Worm (Caenorhabditis elegans) whole organism, L3 larva: Measurements from ENCODE around the gene Y67D8B.1.
"Not testable (repeated sequence)": the region's sequence is repeated elsewhere in the genome, so short reads cannot be mapped to it uniquely, and the experiment has no call there.

Experiments
- ZK546.5 ChIP-seq: sonication (generic microtip); optimal IDR thresholded peaks from 2 replicates; lab custom pipeline; 2017; ENCODE audit warnings: missing biosample characterization, missing genetic modification characterization
- aly-2 ChIP-seq: fragments of 150-350 bp; optimal IDR thresholded peaks from 2 replicates; lab custom pipeline; 2014; ENCODE audit warnings: missing biosample characterization, missing genetic modification characterization
- ceh-16 ChIP-seq: sonication (generic microtip); optimal IDR thresholded peaks from 2 replicates; lab custom pipeline; 2017; ENCODE audit warnings: missing biosample characterization, missing genetic modification characterization
- ceh-28 ChIP-seq: fragments of 150-350 bp; optimal IDR thresholded peaks from 2 replicates; lab custom pipeline; 2014; ENCODE audit warnings: missing biosample characterization, missing genetic modification reagents, missing genetic modification characterization
- ceh-82 ChIP-seq: fragments of 150-350 bp; optimal IDR thresholded peaks from 2 replicates; lab custom pipeline; 2014; ENCODE audit warnings: missing biosample characterization, missing genetic modification characterization
- ceh-9 ChIP-seq: sonication (generic microtip); optimal IDR thresholded peaks from 2 replicates; lab custom pipeline; 2018; ENCODE audit warnings: missing biosample characterization, missing genetic modification characterization
- daf-12 ChIP-seq: fragments of 150-350 bp; optimal IDR thresholded peaks from 2 replicates; lab custom pipeline; 2014; ENCODE audit warnings: missing biosample characterization, missing genetic modification reagents, missing genetic modification characterization
- egl-5 ChIP-seq: fragments of 150-350 bp; optimal IDR thresholded peaks from 2 replicates; lab custom pipeline; 2017; ENCODE audit warnings: missing biosample characterization, missing genetic modification reagents, missing genetic modification characterization, inconsistent platforms
- elt-1 ChIP-seq: fragments of 150-350 bp; optimal IDR thresholded peaks from 2 replicates; lab custom pipeline; 2014; ENCODE audit warnings: missing biosample characterization, missing genetic modification characterization
- elt-2 ChIP-seq: sonication (generic microtip); optimal IDR thresholded peaks from 2 replicates; lab custom pipeline; 2016; ENCODE audit warnings: missing genetic modification reagents, mild to moderate bottlenecking, missing genetic modification characterization, missing compliant biosample characterization
- elt-3 ChIP-seq, 3 experiments: fragments of 150-350 bp in 1 of 3; sonication (generic microtip) in 2 of 3; optimal IDR thresholded peaks; 2 replicates in 2 of 3; 4 replicates in 1 of 3; lab custom pipeline; 2014 to 2017; ENCODE audit warnings: missing biosample characterization in 3 of 3, missing genetic modification characterization in 3 of 3
- eor-1 ChIP-seq, 2 experiments: fragments of 150-350 bp; optimal IDR thresholded peaks; 2 replicates each; lab custom pipeline; 2014 to 2018; ENCODE audit warnings: missing biosample characterization in 2 of 2, missing genetic modification characterization in 2 of 2
- fkh-2 ChIP-seq: fragments of 150-350 bp; optimal IDR thresholded peaks from 2 replicates; lab custom pipeline; 2014; ENCODE audit warnings: missing biosample characterization, missing genetic modification reagents, missing genetic modification characterization
- hmg-11 ChIP-seq: sonication (generic microtip); optimal IDR thresholded peaks from 2 replicates; lab custom pipeline; 2016; ENCODE audit warnings: missing genetic modification characterization, missing compliant biosample characterization
- jun-1 ChIP-seq: fragments of 150-350 bp; optimal IDR thresholded peaks from 2 replicates; lab custom pipeline; 2014; ENCODE audit warnings: missing biosample characterization, missing genetic modification reagents, missing genetic modification characterization
- lin-15B ChIP-seq: fragments of 150-350 bp; optimal IDR thresholded peaks from 2 replicates; lab custom pipeline; 2014; ENCODE audit warnings: missing biosample characterization, missing genetic modification characterization
- lin-39 ChIP-seq: fragments of 150-350 bp; optimal IDR thresholded peaks from 2 replicates; lab custom pipeline; 2018; ENCODE audit warnings: missing biosample characterization, missing genetic modification reagents, missing genetic modification characterization
- lsy-12 ChIP-seq: sonication (generic microtip); optimal IDR thresholded peaks from 2 replicates; lab custom pipeline; 2016; ENCODE audit warnings: mild to moderate bottlenecking, missing genetic modification characterization, missing compliant biosample characterization
- mdl-1 ChIP-seq: fragments of 150-350 bp; optimal IDR thresholded peaks from 2 replicates; lab custom pipeline; 2014; ENCODE audit warnings: missing biosample characterization, missing genetic modification characterization
- nfya-1 ChIP-seq: sonication (generic microtip); optimal IDR thresholded peaks from 2 replicates; lab custom pipeline; 2017; ENCODE audit warnings: missing genetic modification characterization, mild to moderate bottlenecking, missing compliant biosample characterization, antibody characterized with exemption, moderate library complexity; ENCODE audit not compliant: insufficient read depth
- nhr-11 ChIP-seq: fragments of 150-350 bp; optimal IDR thresholded peaks from 2 replicates; lab custom pipeline; 2014; ENCODE audit warnings: missing biosample characterization, missing genetic modification characterization
- nhr-23 ChIP-seq: fragments of 150-350 bp; optimal IDR thresholded peaks from 2 replicates; lab custom pipeline; 2014; ENCODE audit warnings: missing biosample characterization, missing genetic modification reagents, missing genetic modification characterization
- nhr-237 ChIP-seq: fragments of 150-350 bp; optimal IDR thresholded peaks from 2 replicates; lab custom pipeline; 2014; ENCODE audit warnings: missing biosample characterization, missing genetic modification characterization
- nhr-25 ChIP-seq: sonication (generic microtip); optimal IDR thresholded peaks from 2 replicates; lab custom pipeline; 2017; ENCODE audit warnings: missing biosample characterization, missing genetic modification characterization
- nhr-28 ChIP-seq: fragments of 150-350 bp; optimal IDR thresholded peaks from 2 replicates; lab custom pipeline; 2014; ENCODE audit warnings: missing biosample characterization, missing genetic modification characterization
- nhr-43 ChIP-seq: sonication (generic microtip); optimal IDR thresholded peaks from 2 replicates; lab custom pipeline; 2016; ENCODE audit warnings: mild to moderate bottlenecking, missing genetic modification characterization, missing compliant biosample characterization; ENCODE audit not compliant: poor library complexity, severe bottlenecking
- nhr-77 ChIP-seq: fragments of 150-350 bp; optimal IDR thresholded peaks from 2 replicates; lab custom pipeline; 2014; ENCODE audit warnings: missing biosample characterization, missing genetic modification characterization
- pha-4 ChIP-seq: fragments of 150-350 bp; optimal IDR thresholded peaks from 2 replicates; lab custom pipeline; 2014; ENCODE audit warnings: missing biosample characterization, missing genetic modification reagents, missing genetic modification characterization
- pqm-1 ChIP-seq: fragments of 150-350 bp; optimal IDR thresholded peaks from 2 replicates; lab custom pipeline; 2017; ENCODE audit warnings: missing biosample characterization, missing genetic modification characterization, inconsistent platforms
- sea-2 ChIP-seq: fragments of 150-350 bp; sonication (generic microtip); optimal IDR thresholded peaks from 4 replicates; lab custom pipeline; 2014; ENCODE audit warnings: missing biosample characterization, missing genetic modification reagents, missing genetic modification characterization
- snpc-4 ChIP-seq: fragments of 150-350 bp; optimal IDR thresholded peaks from 2 replicates; lab custom pipeline; 2014; ENCODE audit warnings: missing biosample characterization, missing genetic modification characterization
- unc-39 ChIP-seq: sonication (generic microtip); optimal IDR thresholded peaks from 4 replicates; lab custom pipeline; 2017; ENCODE audit warnings: missing biosample characterization, missing genetic modification characterization
- unc-62 ChIP-seq: fragments of 150-350 bp; sonication (generic microtip); optimal IDR thresholded peaks from 4 replicates; lab custom pipeline; 2014; ENCODE audit warnings: missing biosample characterization, missing genetic modification reagents, missing genetic modification characterization
- zag-1 ChIP-seq: fragments of 150-350 bp; optimal IDR thresholded peaks from 2 replicates; lab custom pipeline; 2014; ENCODE audit warnings: missing biosample characterization, missing genetic modification characterization
- ztf-11 ChIP-seq: fragments of 150-350 bp; optimal IDR thresholded peaks from 2 replicates; lab custom pipeline; 2014; ENCODE audit warnings: missing biosample characterization, missing genetic modification characterization

Gene Y67D8B.1

DNA sequence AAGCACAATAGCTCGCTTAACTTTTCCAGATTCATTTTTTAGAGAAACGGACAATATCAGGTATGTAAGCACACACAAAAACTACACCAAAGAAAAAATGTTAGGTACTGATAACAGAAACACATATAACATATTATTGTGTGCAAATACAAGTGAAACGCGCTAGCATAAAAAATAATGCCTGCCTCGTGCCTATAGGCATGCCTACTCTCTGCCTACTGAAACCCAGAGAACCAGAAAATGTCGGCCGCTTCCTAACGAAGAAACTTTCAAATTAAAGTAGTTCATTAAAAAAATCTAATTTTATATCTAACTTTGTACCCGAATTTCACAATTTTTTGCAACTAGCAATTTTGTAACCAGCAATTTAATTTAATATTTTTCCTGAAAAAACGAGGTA, at the start of gene Y67D8B.1:
Gene Y67D8B.1, minus strand, starts transcription at position 101 of the 400 bp plus-strand sequence.
- not testable (repeated sequence) for TF ChIP-seq aly-2, ceh-82, hmg-11

DNA sequence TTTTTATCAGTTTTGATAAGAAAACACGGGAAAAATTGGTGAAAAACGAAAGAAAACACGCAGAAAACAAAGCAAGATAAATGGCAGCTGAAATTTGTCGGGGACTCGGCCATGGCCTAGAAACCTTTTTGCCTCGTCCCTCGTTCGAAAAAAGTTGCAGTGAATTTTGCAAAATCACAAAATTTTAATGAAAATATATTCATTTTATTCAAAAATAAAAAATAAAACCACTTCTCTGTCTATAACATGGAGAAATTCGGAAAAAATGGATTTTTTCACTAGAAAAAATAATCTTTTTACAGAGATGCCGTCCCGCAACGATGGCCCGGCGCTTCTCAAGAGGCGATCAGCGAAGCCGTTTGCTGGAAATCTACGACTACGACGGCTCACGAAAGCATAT, 49.7 kb upstream of the Y67D8B.1 start, which contains the start of gene Y67D8A.2:
Gene Y67D8A.2, plus strand, starts transcription at position 301 of the 400 bp plus-strand sequence.
- no peak for TF ChIP-seq elt-3 (tag; optimal IDR thresholded peaks at IDR 0.05; lab: Kevin White, UChicago)
- no peak for TF ChIP-seq egl-5 (tag; lab: Kevin White, UChicago)
- no peak for TF ChIP-seq nhr-237 (tag; lab: Kevin White, UChicago)
- no peak for TF ChIP-seq ceh-28 (tag; lab: Kevin White, UChicago)
- TF ChIP-seq lin-39 (tag; lab: Kevin White, UChicago) = no peak
- TF ChIP-seq nhr-11 (tag; lab: Kevin White, UChicago) = no peak
- no peak for TF ChIP-seq ztf-11
- TF ChIP-seq jun-1 (tag; lab: Kevin White, UChicago) = no peak
- TF ChIP-seq aly-2 = no peak
- no peak for TF ChIP-seq lsy-12
- no peak for TF ChIP-seq pha-4 (tag; lab: Kevin White, UChicago)
- TF ChIP-seq sea-2 (GFP tag; lab: Kevin White, UChicago) = no peak
- no peak for TF ChIP-seq elt-2 (tag; lab: Kevin White, UChicago)
- TF ChIP-seq fkh-2 (tag; lab: Kevin White, UChicago) = no peak

DNA sequence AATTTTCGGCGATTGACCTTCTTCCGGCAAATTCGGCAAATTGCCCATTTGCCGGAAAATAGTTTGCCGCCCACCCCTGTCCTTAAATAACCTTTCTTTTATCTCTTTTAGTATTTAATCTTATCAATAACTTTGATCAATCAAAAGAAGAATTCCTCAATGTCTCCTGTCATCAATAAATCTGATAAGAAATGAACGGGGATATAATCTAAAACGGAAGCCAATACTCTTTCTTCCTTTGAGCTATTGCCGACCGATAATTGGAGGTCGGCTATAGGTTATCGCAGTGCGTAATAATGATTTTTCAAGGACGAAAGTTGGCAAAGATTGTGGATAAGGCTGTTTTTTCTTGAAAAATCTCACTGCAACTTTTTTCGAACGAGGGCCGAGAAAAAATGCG, 48.7 kb upstream of the Y67D8B.1 start:
- TF ChIP-seq nhr-28 (tag; lab: Kevin White, UChicago) = no peak
- peak; percentile 46 for TF ChIP-seq elt-1

DNA sequence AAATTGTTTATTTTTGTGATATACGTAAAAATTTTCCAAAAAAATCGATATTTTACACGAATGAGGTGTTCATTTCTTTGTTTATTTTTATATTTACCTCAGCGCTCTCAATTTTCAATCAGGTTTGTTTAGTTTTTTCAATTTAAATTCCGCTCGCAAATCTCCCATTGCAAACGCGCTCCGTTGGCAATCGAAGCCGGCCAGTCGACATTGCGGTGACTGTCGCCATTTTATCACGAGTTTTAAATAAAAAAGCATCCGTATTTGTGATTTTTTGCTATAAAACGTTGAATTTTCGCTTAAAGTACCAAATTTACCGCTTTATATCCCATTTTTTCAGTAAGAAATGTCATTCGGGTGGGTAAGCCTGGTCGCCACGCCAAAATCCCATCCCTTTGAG, 41.0 kb upstream of the Y67D8B.1 start, which contains the start of gene slmp-1:
Gene slmp-1, plus strand, starts transcription at position 335 of the 400 bp plus-strand sequence.
- TF ChIP-seq pqm-1 (tag; lab: Kevin White, UChicago) (peak; percentile 19), nhr-23 (peak; percentile 57), fkh-2 (tag; lab: Kevin White, UChicago) (no peak), lin-15B (tag; lab: Kevin White, UChicago) (peak; percentile 75), nhr-25 (tag; lab: Kevin White, UChicago) (peak; percentile 39), ZK546.5 (tag; lab: Kevin White, UChicago) (no peak), lin-39 (tag; lab: Kevin White, UChicago) (peak; percentile 30), jun-1 (tag; lab: Kevin White, UChicago) (peak; percentile 11), elt-3 (tag; optimal IDR thresholded peaks at IDR 0.05; lab: Kevin White, UChicago) (no peak), snpc-4 (peak; percentile 65), elt-2 (tag; lab: Kevin White, UChicago) (peak; percentile 21), eor-1 (tag; optimal IDR thresholded peaks at IDR 0.05; lab: Kevin White, UChicago) (no peak), nfya-1 (tag; lab: Kevin White, UChicago) (peak; percentile 78), pha-4 (tag; lab: Kevin White, UChicago) (peak; percentile 82)
- TF ChIP-seq, all 47 proteins: peak for 10

DNA sequence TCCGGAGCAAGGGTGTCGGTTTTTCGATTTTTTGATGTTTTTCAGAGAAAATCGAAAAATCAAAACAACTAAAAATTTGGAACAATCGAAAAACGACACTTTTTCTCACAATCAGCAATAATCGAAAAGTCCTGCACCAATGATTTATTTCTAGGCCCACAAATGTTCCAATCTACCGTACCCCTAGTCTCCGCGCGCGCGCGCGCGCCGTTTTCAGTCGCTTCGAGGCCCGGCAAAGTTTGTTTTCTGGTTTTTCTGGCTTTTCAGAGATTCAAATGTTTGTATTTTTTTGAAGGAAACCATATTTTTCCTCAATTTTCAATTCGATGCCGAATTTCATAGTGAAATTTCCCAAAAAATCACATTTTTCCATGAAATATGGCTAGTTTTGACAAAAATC, 39.5 kb upstream of the Y67D8B.1 start:
- TF ChIP-seq elt-2 (tag; lab: Kevin White, UChicago) (no peak), nhr-28 (tag; lab: Kevin White, UChicago) (no peak), ceh-28 (tag; lab: Kevin White, UChicago) (no peak), lsy-12 (no peak), nhr-77 (tag; lab: Kevin White, UChicago) (no peak), ceh-9 (tag; lab: Kevin White, UChicago) (no peak)

DNA sequence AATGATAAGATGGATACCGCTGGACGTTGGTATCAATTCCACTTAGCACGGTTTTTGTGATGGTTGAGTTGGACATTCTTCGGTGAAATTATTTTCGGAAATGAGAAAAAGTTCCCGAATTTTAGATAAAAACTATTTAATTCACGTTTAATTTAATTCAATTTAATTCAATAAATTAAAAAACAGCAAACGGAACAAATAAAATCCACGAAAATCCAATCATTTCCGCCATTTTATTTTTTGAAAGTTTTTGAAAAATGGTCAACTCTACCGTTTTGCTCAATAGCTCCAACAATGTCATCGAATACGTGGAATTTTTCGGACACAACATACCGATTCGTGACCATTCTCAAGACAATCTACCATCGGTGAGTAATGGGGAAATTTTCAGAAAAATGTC, 29.7 kb upstream of the Y67D8B.1 start, which contains the start of the genes Y67D8B.3 and Y67D8B.5:
Gene Y67D8B.3, minus strand, starts transcription at position 101 of the 400 bp plus-strand sequence.
Gene Y67D8B.5, plus strand, starts transcription at position 233 of the 400 bp plus-strand sequence.
- TF ChIP-seq mdl-1 (tag; lab: Kevin White, UChicago) = no peak

DNA sequence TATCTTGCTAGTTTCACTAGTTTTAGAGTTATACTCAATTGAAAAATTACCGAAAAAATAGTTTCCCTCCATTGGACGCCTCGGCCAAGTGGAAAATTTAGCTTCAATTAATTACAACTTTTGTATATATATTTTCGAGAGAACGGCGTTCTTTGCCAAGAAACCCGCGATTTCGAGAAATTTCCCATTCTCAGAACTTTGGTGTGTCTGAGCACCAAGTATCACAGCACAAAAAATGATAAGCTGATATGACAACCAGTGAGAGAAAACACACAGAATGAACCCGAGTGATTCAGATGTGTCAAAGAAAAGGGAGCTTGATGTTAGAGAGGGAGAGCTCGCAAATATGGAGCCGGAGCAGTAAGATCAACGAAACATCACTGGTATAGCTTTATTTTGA, 26.6 kb upstream of the Y67D8B.1 start:
- TF ChIP-seq hmg-11 = no peak
- TF ChIP-seq unc-62 = no peak
- no peak for TF ChIP-seq ceh-16 (tag; lab: Kevin White, UChicago)
- no peak for TF ChIP-seq daf-12 (tag; lab: Kevin White, UChicago)
- TF ChIP-seq lin-39 (tag; lab: Kevin White, UChicago) = no peak
- no peak for TF ChIP-seq unc-39 (tag; lab: Kevin White, UChicago)
- no peak for TF ChIP-seq nhr-43
- TF ChIP-seq lin-15B (tag; lab: Kevin White, UChicago) = no peak
- TF ChIP-seq zag-1 (tag; lab: Kevin White, UChicago) = no peak
- TF ChIP-seq ceh-28 (tag; lab: Kevin White, UChicago) = no peak
- no peak for TF ChIP-seq eor-1 (tag; optimal IDR thresholded peaks at IDR 0.05; lab: Kevin White, UChicago)
- no peak for TF ChIP-seq egl-5 (tag; lab: Kevin White, UChicago)
- no peak for TF ChIP-seq ZK546.5 (tag; lab: Kevin White, UChicago)
- no peak for TF ChIP-seq sea-2 (GFP tag; lab: Kevin White, UChicago)
- no peak for TF ChIP-seq ztf-11
- no peak for TF ChIP-seq snpc-4
- no peak for TF ChIP-seq nhr-25 (tag; lab: Kevin White, UChicago)
